Worm (Caenorhabditis elegans) whole organism, L3 larva: ENCODE measurements around the gene C07G1.7.

ENCODE experiments used
- R02D3.7 ChIP-seq: fragments of 150-350 bp; optimal IDR thresholded peaks from 2 replicates; lab custom pipeline; 2014; ENCODE audit warnings: missing biosample characterization, missing genetic modification characterization
- ZK546.5 ChIP-seq: sonication (generic microtip); optimal IDR thresholded peaks from 2 replicates; lab custom pipeline; 2017; ENCODE audit warnings: missing biosample characterization, missing genetic modification characterization
- aly-2 ChIP-seq: fragments of 150-350 bp; optimal IDR thresholded peaks from 2 replicates; lab custom pipeline; 2014; ENCODE audit warnings: missing biosample characterization, missing genetic modification characterization
- ama-1 ChIP-seq: fragments of 150-350 bp; optimal IDR thresholded peaks from 2 replicates; lab custom pipeline; 2018
- ceh-28 ChIP-seq: fragments of 150-350 bp; optimal IDR thresholded peaks from 2 replicates; lab custom pipeline; 2014; ENCODE audit warnings: missing biosample characterization, missing genetic modification reagents, missing genetic modification characterization
- ceh-82 ChIP-seq: fragments of 150-350 bp; optimal IDR thresholded peaks from 2 replicates; lab custom pipeline; 2014; ENCODE audit warnings: missing biosample characterization, missing genetic modification characterization
- egl-27 ChIP-seq: sonication (generic microtip); optimal IDR thresholded peaks from 4 replicates; lab custom pipeline; 2017; ENCODE audit warnings: missing biosample characterization, missing genetic modification reagents, missing genetic modification characterization
- egl-5 ChIP-seq: fragments of 150-350 bp; optimal IDR thresholded peaks from 2 replicates; lab custom pipeline; 2017; ENCODE audit warnings: missing biosample characterization, missing genetic modification reagents, missing genetic modification characterization, inconsistent platforms
- elt-1 ChIP-seq: fragments of 150-350 bp; optimal IDR thresholded peaks from 2 replicates; lab custom pipeline; 2014; ENCODE audit warnings: missing biosample characterization, missing genetic modification characterization
- elt-2 ChIP-seq: sonication (generic microtip); optimal IDR thresholded peaks from 2 replicates; lab custom pipeline; 2016; ENCODE audit warnings: missing genetic modification reagents, mild to moderate bottlenecking, missing genetic modification characterization, missing compliant biosample characterization
- elt-3 ChIP-seq, 3 experiments: fragments of 150-350 bp in 1 of 3; sonication (generic microtip) in 2 of 3; optimal IDR thresholded peaks; 2 replicates in 2 of 3; 4 replicates in 1 of 3; lab custom pipeline; 2014 to 2017; ENCODE audit warnings: missing biosample characterization in 3 of 3, missing genetic modification characterization in 3 of 3
- eor-1 ChIP-seq, 2 experiments: fragments of 150-350 bp; optimal IDR thresholded peaks; 2 replicates each; lab custom pipeline; 2014 to 2018; ENCODE audit warnings: missing biosample characterization in 2 of 2, missing genetic modification characterization in 2 of 2
- fkh-10 ChIP-seq: sonication (generic microtip); optimal IDR thresholded peaks from 2 replicates; lab custom pipeline; 2017; ENCODE audit warnings: missing biosample characterization, missing genetic modification reagents, missing genetic modification characterization
- fkh-2 ChIP-seq: fragments of 150-350 bp; optimal IDR thresholded peaks from 2 replicates; lab custom pipeline; 2014; ENCODE audit warnings: missing biosample characterization, missing genetic modification reagents, missing genetic modification characterization
- jun-1 ChIP-seq: fragments of 150-350 bp; optimal IDR thresholded peaks from 2 replicates; lab custom pipeline; 2014; ENCODE audit warnings: missing biosample characterization, missing genetic modification reagents, missing genetic modification characterization
- lin-15B ChIP-seq: fragments of 150-350 bp; optimal IDR thresholded peaks from 2 replicates; lab custom pipeline; 2014; ENCODE audit warnings: missing biosample characterization, missing genetic modification characterization
- lin-39 ChIP-seq: fragments of 150-350 bp; optimal IDR thresholded peaks from 2 replicates; lab custom pipeline; 2018; ENCODE audit warnings: missing biosample characterization, missing genetic modification reagents, missing genetic modification characterization
- lsy-12 ChIP-seq: sonication (generic microtip); optimal IDR thresholded peaks from 2 replicates; lab custom pipeline; 2016; ENCODE audit warnings: mild to moderate bottlenecking, missing genetic modification characterization, missing compliant biosample characterization
- mdl-1 ChIP-seq: fragments of 150-350 bp; optimal IDR thresholded peaks from 2 replicates; lab custom pipeline; 2014; ENCODE audit warnings: missing biosample characterization, missing genetic modification characterization
- mml-1 ChIP-seq: fragments of 150-350 bp; sonication (generic microtip); optimal IDR thresholded peaks from 3 replicates; lab custom pipeline; 2014; ENCODE audit warnings: missing biosample characterization, missing genetic modification characterization
- nfya-1 ChIP-seq: sonication (generic microtip); optimal IDR thresholded peaks from 2 replicates; lab custom pipeline; 2017; ENCODE audit warnings: missing genetic modification characterization, mild to moderate bottlenecking, missing compliant biosample characterization, antibody characterized with exemption, moderate library complexity; ENCODE audit not compliant: insufficient read depth
- nhr-11 ChIP-seq: fragments of 150-350 bp; optimal IDR thresholded peaks from 2 replicates; lab custom pipeline; 2014; ENCODE audit warnings: missing biosample characterization, missing genetic modification characterization
- nhr-237 ChIP-seq: fragments of 150-350 bp; optimal IDR thresholded peaks from 2 replicates; lab custom pipeline; 2014; ENCODE audit warnings: missing biosample characterization, missing genetic modification characterization
- nhr-25 ChIP-seq: sonication (generic microtip); optimal IDR thresholded peaks from 2 replicates; lab custom pipeline; 2017; ENCODE audit warnings: missing biosample characterization, missing genetic modification characterization
- nhr-28 ChIP-seq: fragments of 150-350 bp; optimal IDR thresholded peaks from 2 replicates; lab custom pipeline; 2014; ENCODE audit warnings: missing biosample characterization, missing genetic modification characterization
- nhr-43 ChIP-seq: sonication (generic microtip); optimal IDR thresholded peaks from 2 replicates; lab custom pipeline; 2016; ENCODE audit warnings: mild to moderate bottlenecking, missing genetic modification characterization, missing compliant biosample characterization; ENCODE audit not compliant: poor library complexity, severe bottlenecking
- nhr-67 ChIP-seq: fragments of 150-350 bp; optimal IDR thresholded peaks from 2 replicates; lab custom pipeline; 2014; ENCODE audit warnings: missing biosample characterization, missing genetic modification characterization
- nhr-77 ChIP-seq: fragments of 150-350 bp; optimal IDR thresholded peaks from 2 replicates; lab custom pipeline; 2014; ENCODE audit warnings: missing biosample characterization, missing genetic modification characterization
- pha-4 ChIP-seq: fragments of 150-350 bp; optimal IDR thresholded peaks from 2 replicates; lab custom pipeline; 2014; ENCODE audit warnings: missing biosample characterization, missing genetic modification reagents, missing genetic modification characterization
- pqm-1 ChIP-seq: fragments of 150-350 bp; optimal IDR thresholded peaks from 2 replicates; lab custom pipeline; 2017; ENCODE audit warnings: missing biosample characterization, missing genetic modification characterization, inconsistent platforms
- sea-2 ChIP-seq: fragments of 150-350 bp; sonication (generic microtip); optimal IDR thresholded peaks from 4 replicates; lab custom pipeline; 2014; ENCODE audit warnings: missing biosample characterization, missing genetic modification reagents, missing genetic modification characterization
- skn-1 ChIP-seq: fragments of 150-350 bp; optimal IDR thresholded peaks from 2 replicates; lab custom pipeline; 2014; ENCODE audit warnings: missing biosample characterization, missing genetic modification characterization
- unc-39 ChIP-seq: sonication (generic microtip); optimal IDR thresholded peaks from 4 replicates; lab custom pipeline; 2017; ENCODE audit warnings: missing biosample characterization, missing genetic modification characterization
- unc-62 ChIP-seq: fragments of 150-350 bp; sonication (generic microtip); optimal IDR thresholded peaks from 4 replicates; lab custom pipeline; 2014; ENCODE audit warnings: missing biosample characterization, missing genetic modification reagents, missing genetic modification characterization
- zag-1 ChIP-seq: fragments of 150-350 bp; optimal IDR thresholded peaks from 2 replicates; lab custom pipeline; 2014; ENCODE audit warnings: missing biosample characterization, missing genetic modification characterization
- ztf-11 ChIP-seq: fragments of 150-350 bp; optimal IDR thresholded peaks from 2 replicates; lab custom pipeline; 2014; ENCODE audit warnings: missing biosample characterization, missing genetic modification characterization
- ztf-4 ChIP-seq: fragments of 150-350 bp; optimal IDR thresholded peaks from 2 replicates; lab custom pipeline; 2014; ENCODE audit warnings: missing biosample characterization, missing genetic modification characterization

The C07G1.7 gene

ce11 chrIV:8199824-8200223 is 11.8 kb downstream of the C07G1.7 start:
- TF ChIP-seq ztf-4 (tag; lab: Kevin White, UChicago): no peak
- no peak for TF ChIP-seq R02D3.7 (tag; lab: Kevin White, UChicago)
- no peak for TF ChIP-seq ztf-11 (tag; lab: Kevin White, UChicago)
- TF ChIP-seq zag-1: no peak
- no peak for TF ChIP-seq jun-1 (tag; lab: Kevin White, UChicago)
- no peak for TF ChIP-seq nhr-77 (tag; lab: Kevin White, UChicago)
- no peak for TF ChIP-seq nhr-28
- no peak for TF ChIP-seq egl-5 (tag; lab: Kevin White, UChicago)
- TF ChIP-seq nhr-25 (tag; lab: Kevin White, UChicago): no peak
- TF ChIP-seq ceh-82 (tag; lab: Kevin White, UChicago): no peak
- no peak for TF ChIP-seq unc-62 (GFP tag; lab: Kevin White, UChicago)
- TF ChIP-seq fkh-2 (tag; lab: Kevin White, UChicago): no peak
- peak; percentile 27 for TF ChIP-seq skn-1 (tag; lab: Kevin White, UChicago)
- no peak for TF ChIP-seq nhr-11 (tag; lab: Kevin White, UChicago)
- no peak for TF ChIP-seq elt-1 (tag; lab: Kevin White, UChicago)
- no peak for TF ChIP-seq lin-15B (tag; lab: Kevin White, UChicago)
- no peak for TF ChIP-seq nfya-1 (tag; lab: Kevin White, UChicago)
- TF ChIP-seq elt-3 (tag; optimal IDR thresholded peaks at IDR 0.05; lab: Kevin White, UChicago): no peak
- TF ChIP-seq nhr-43 (tag; lab: Kevin White, UChicago): no peak
- no peak for TF ChIP-seq ama-1 (lab: Kevin White, UChicago)
- TF ChIP-seq aly-2 (tag; lab: Kevin White, UChicago): no peak
- no peak for TF ChIP-seq nhr-237 (tag; lab: Kevin White, UChicago)
- TF ChIP-seq sea-2 (GFP tag; lab: Kevin White, UChicago): no peak
- peak; percentile 18 for TF ChIP-seq pqm-1 (tag; lab: Kevin White, UChicago)
- peak; percentile 66 for TF ChIP-seq pha-4
- TF ChIP-seq elt-2: peak; percentile 77
- TF ChIP-seq unc-39 (tag; lab: Kevin White, UChicago): no peak
- TF ChIP-seq nhr-67 (tag; lab: Kevin White, UChicago): no peak
- TF ChIP-seq lsy-12 (tag; lab: Kevin White, UChicago): no peak
- no peak for TF ChIP-seq fkh-10
- no peak for TF ChIP-seq egl-27 (tag; lab: Kevin White, UChicago)
- no peak for TF ChIP-seq mml-1 (tag; lab: Kevin White, UChicago)
- no peak for TF ChIP-seq ceh-28

- TF ChIP-seq jun-1 (tag; lab: Kevin White, UChicago): no peak
- no peak for TF ChIP-seq fkh-10
- no peak for TF ChIP-seq fkh-2 (tag; lab: Kevin White, UChicago)
- no peak for TF ChIP-seq nhr-77 (tag; lab: Kevin White, UChicago)
- TF ChIP-seq egl-5 (tag; lab: Kevin White, UChicago): no peak
- TF ChIP-seq mdl-1 (tag; lab: Kevin White, UChicago): no peak
- TF ChIP-seq nhr-237 (tag; lab: Kevin White, UChicago): no peak
- TF ChIP-seq lin-39 (tag; lab: Kevin White, UChicago): no peak
- TF ChIP-seq egl-27 (tag; lab: Kevin White, UChicago): no peak
- no peak for TF ChIP-seq skn-1 (tag; lab: Kevin White, UChicago)
- TF ChIP-seq ZK546.5 (tag; lab: Kevin White, UChicago): no peak
- TF ChIP-seq ceh-28: no peak
Measured at ce11 chrIV:8199274-8199673, 12.4 kb downstream of the C07G1.7 start.

ce11 chrIV:8198851-8199250 is 12.8 kb downstream of the C07G1.7 start, which contains the start of gene wsp-1:
Gene wsp-1 (minus strand): TSS chrIV:8198951.
- TF ChIP-seq eor-1 (tag; optimal IDR thresholded peaks at IDR 0.05; lab: Kevin White, UChicago) (no peak), skn-1 (tag; lab: Kevin White, UChicago) (no peak), nhr-237 (tag; lab: Kevin White, UChicago) (no peak), nhr-77 (tag; lab: Kevin White, UChicago) (no peak), nhr-43 (tag; lab: Kevin White, UChicago) (no peak), sea-2 (GFP tag; lab: Kevin White, UChicago) (no peak), jun-1 (tag; lab: Kevin White, UChicago) (no peak), nhr-67 (tag; lab: Kevin White, UChicago) (no peak), lsy-12 (tag; lab: Kevin White, UChicago) (no peak), fkh-2 (tag; lab: Kevin White, UChicago) (no peak), nhr-25 (tag; lab: Kevin White, UChicago) (no peak)
